Worm (Caenorhabditis elegans) whole organism, L4 larva: Measurements from ENCODE around the gene F58B4.2.

Experiments used
- F10B5.3 ChIP-seq: sonication (generic microtip); optimal IDR thresholded peaks from 2 replicates; lab custom pipeline; 2016; ENCODE audit warnings: mild to moderate bottlenecking, missing genetic modification characterization, missing compliant biosample characterization
- F26F4.8 ChIP-seq: fragments of 200-800 bp; sonication (Bioruptor generic); conservative IDR thresholded peaks from 2 replicates; pipeline ENCODE4 v1.3.6; 2022; ENCODE audit warnings: missing genetic modification characterization, missing compliant biosample characterization
- F49E8.2 ChIP-seq: sonication (generic microtip); optimal IDR thresholded peaks from 2 replicates; lab custom pipeline; 2016; ENCODE audit warnings: missing compliant biosample characterization, mild to moderate bottlenecking, missing genetic modification characterization, borderline replicate concordance
- T20F7.1 ChIP-seq: fragments of 200-800 bp; sonication (Bioruptor generic); optimal IDR thresholded peaks from 2 replicates; lab custom pipeline; 2018; ENCODE audit warnings: mild to moderate bottlenecking, missing genetic modification characterization, missing compliant biosample characterization
- T26A8.4 ChIP-seq: fragments of 200-800 bp; sonication (Bioruptor generic); IDR thresholded peaks from 2 replicates; pipeline ENCODE4 v1.3.6; 2022; ENCODE audit warnings: missing genetic modification characterization, missing compliant biosample characterization
- Y75B8A.6 ChIP-seq: fragments of 200-800 bp; sonication (Bioruptor generic); IDR thresholded peaks from 2 replicates; pipeline ENCODE4 v1.3.6; 2022; ENCODE audit warnings: missing genetic modification reagents, missing genetic modification characterization, missing compliant biosample characterization
- aha-1 ChIP-seq: fragments of 150-350 bp; peaks from one replicate; lab custom pipeline; 2014; ENCODE audit warnings: missing biosample characterization, missing genetic modification characterization
- ceh-20 ChIP-seq: fragments of 200-800 bp; sonication (Bioruptor generic); IDR thresholded peaks from 2 replicates; pipeline ENCODE4 v1.3.6; 2022; ENCODE audit warnings: missing genetic modification reagents, missing genetic modification characterization, missing compliant biosample characterization
- ceh-32 ChIP-seq: sonication (generic microtip); optimal IDR thresholded peaks from 2 replicates; lab custom pipeline; 2016; ENCODE audit warnings: mild to moderate bottlenecking, missing genetic modification characterization, missing compliant biosample characterization; ENCODE audit not compliant: poor library complexity
- ceh-44 ChIP-seq: fragments of 200-800 bp; sonication (Bioruptor generic); IDR thresholded peaks from 2 replicates; pipeline ENCODE4 v1.3.6; 2022; ENCODE audit warnings: missing genetic modification reagents, missing genetic modification characterization, missing compliant biosample characterization
- ceh-82 ChIP-seq: sonication (generic microtip); optimal IDR thresholded peaks from 2 replicates; lab custom pipeline; 2017; ENCODE audit warnings: missing biosample characterization, missing genetic modification characterization
- cey-2 ChIP-seq: sonication (generic microtip); optimal IDR thresholded peaks from 3 replicates; lab custom pipeline; 2017; ENCODE audit warnings: missing genetic modification characterization, mild to moderate bottlenecking, missing compliant biosample characterization, antibody characterized with exemption, borderline replicate concordance; ENCODE audit not compliant: insufficient read depth
- ctbp-1 ChIP-seq: fragments of 200-800 bp; sonication (Bioruptor generic); IDR thresholded peaks from 2 replicates; pipeline ENCODE4 v1.3.6; 2022; ENCODE audit warnings: missing genetic modification reagents, missing genetic modification characterization, missing compliant biosample characterization
- daf-12 ChIP-seq: fragments of 150-350 bp; optimal IDR thresholded peaks from 2 replicates; lab custom pipeline; 2014; ENCODE audit warnings: missing biosample characterization, missing genetic modification reagents, missing genetic modification characterization
- daf-16 ChIP-seq, 3 experiments: sonication (generic microtip); optimal IDR thresholded peaks; 2 replicates each; lab custom pipeline; 2016 to 2017; ENCODE audit warnings: missing genetic modification characterization in 3 of 3, missing genetic modification reagents in 3 of 3, mild to moderate bottlenecking in 2 of 3, missing compliant biosample characterization in 2 of 3, missing biosample characterization in 1 of 3, moderate library complexity in 1 of 3
- dmd-6 ChIP-seq: fragments of 200-800 bp; sonication (Bioruptor generic); IDR thresholded peaks from 2 replicates; pipeline ENCODE4 v1.3.6; 2022; ENCODE audit warnings: missing genetic modification reagents, missing genetic modification characterization, missing compliant biosample characterization
- dve-1 ChIP-seq: sonication (generic microtip); optimal IDR thresholded peaks from 2 replicates; lab custom pipeline; 2017; ENCODE audit warnings: antibody characterized with exemption, mild to moderate bottlenecking, missing genetic modification characterization, missing compliant biosample characterization; ENCODE audit not compliant: insufficient read depth
- egl-27 ChIP-seq: sonication (generic microtip); optimal IDR thresholded peaks from 3 replicates; lab custom pipeline; 2017; ENCODE audit warnings: missing biosample characterization, missing genetic modification reagents, missing genetic modification characterization
- hif-1 ChIP-seq, 2 experiments: sonication (generic microtip); optimal IDR thresholded peaks; 2 replicates each; lab custom pipeline; 2016 to 2017; ENCODE audit warnings: missing compliant biosample characterization in 2 of 2, missing genetic modification characterization in 2 of 2, missing genetic modification reagents in 2 of 2, missing genotype in 2 of 2, mild to moderate bottlenecking in 1 of 2
- hlh-11 ChIP-seq: fragments of 200-800 bp; sonication (Bioruptor generic); optimal IDR thresholded peaks from 2 replicates; lab custom pipeline; 2018; ENCODE audit warnings: mild to moderate bottlenecking, missing genetic modification characterization, missing compliant biosample characterization
- hlh-30 ChIP-seq: sonication (generic microtip); optimal IDR thresholded peaks from 2 replicates; lab custom pipeline; 2017; ENCODE audit warnings: antibody characterized with exemption, mild to moderate bottlenecking, missing genetic modification characterization, missing compliant biosample characterization; ENCODE audit not compliant: insufficient read depth
- jun-1 ChIP-seq: fragments of 150-350 bp; optimal IDR thresholded peaks from 2 replicates; lab custom pipeline; 2014; ENCODE audit warnings: missing biosample characterization, missing genetic modification reagents, missing genetic modification characterization
- lin-13 ChIP-seq: fragments of 150-350 bp; optimal IDR thresholded peaks from 2 replicates; lab custom pipeline; 2014; ENCODE audit warnings: missing biosample characterization, missing genetic modification reagents, missing genetic modification characterization
- lin-29 ChIP-seq: fragments of 200-800 bp; sonication (Bioruptor generic); IDR thresholded peaks from 2 replicates; pipeline ENCODE4 v1.3.6; 2022; ENCODE audit warnings: missing genetic modification reagents, missing genetic modification characterization, missing compliant biosample characterization
- madf-5 ChIP-seq, 2 experiments: fragments of 200-800 bp; sonication (Bioruptor generic); IDR thresholded peaks; 2 replicates each; pipeline ENCODE4 v1.3.6; 2022; ENCODE audit warnings: missing compliant biosample characterization in 2 of 2, missing genetic modification characterization in 2 of 2
- mdl-1 ChIP-seq, 2 experiments: fragments of 150-350 bp in 1 of 2; sonication (generic microtip) in 1 of 2; optimal IDR thresholded peaks; 2 replicates each; lab custom pipeline; 2014 to 2017; ENCODE audit warnings: missing biosample characterization in 2 of 2, missing genetic modification characterization in 2 of 2
- mdt-29 ChIP-seq: fragments of 200-800 bp; sonication (Bioruptor generic); IDR thresholded peaks from 2 replicates; pipeline ENCODE4 v1.3.6; 2022; ENCODE audit warnings: missing genetic modification reagents, missing genetic modification characterization, missing compliant biosample characterization
- mxl-3 ChIP-seq: fragments of 200-800 bp; sonication (Bioruptor generic); optimal IDR thresholded peaks from 2 replicates; lab custom pipeline; 2018; ENCODE audit warnings: mild to moderate bottlenecking, missing genetic modification characterization, missing compliant biosample characterization
- nhr-48 ChIP-seq: sonication (generic microtip); optimal IDR thresholded peaks from 2 replicates; lab custom pipeline; 2016; ENCODE audit warnings: mild to moderate bottlenecking, missing genetic modification characterization, missing compliant biosample characterization
- nhr-6 ChIP-seq: fragments of 150-350 bp; optimal IDR thresholded peaks from 2 replicates; lab custom pipeline; 2014; ENCODE audit warnings: missing biosample characterization, missing genetic modification characterization
- nhr-76 ChIP-seq: fragments of 150-350 bp; optimal IDR thresholded peaks from 2 replicates; lab custom pipeline; 2014; ENCODE audit warnings: missing biosample characterization, missing genetic modification characterization
- pqm-1 ChIP-seq: sonication (generic microtip); optimal IDR thresholded peaks from 2 replicates; lab custom pipeline; 2017; ENCODE audit warnings: missing biosample characterization, missing genetic modification characterization
- set-16 ChIP-seq: fragments of 200-800 bp; sonication (Bioruptor generic); IDR thresholded peaks from 2 replicates; pipeline ENCODE4 v1.3.6; 2022; ENCODE audit warnings: missing genetic modification reagents, missing genetic modification characterization, missing compliant biosample characterization
- snpc-4 ChIP-seq: fragments of 150-350 bp; optimal IDR thresholded peaks from 2 replicates; lab custom pipeline; 2014; ENCODE audit warnings: missing biosample characterization, missing genetic modification characterization
- spr-3 ChIP-seq: fragments of 200-800 bp; sonication (Bioruptor generic); optimal IDR thresholded peaks from 2 replicates; lab custom pipeline; 2018; ENCODE audit warnings: mild to moderate bottlenecking, missing genetic modification characterization, missing compliant biosample characterization
- tra-1 ChIP-seq: fragments of 200-800 bp; sonication (Bioruptor generic); IDR thresholded peaks from 2 replicates; pipeline ENCODE4 v1.3.6; 2022; ENCODE audit warnings: missing genetic modification reagents, missing genetic modification characterization, missing compliant biosample characterization
- unc-130 ChIP-seq: sonication (generic microtip); optimal IDR thresholded peaks from 2 replicates; lab custom pipeline; 2016; ENCODE audit warnings: missing genetic modification reagents, missing genetic modification characterization, missing compliant biosample characterization
- unc-39 ChIP-seq: sonication (generic microtip); optimal IDR thresholded peaks from 2 replicates; lab custom pipeline; 2017; ENCODE audit warnings: missing biosample characterization, missing genetic modification characterization
- zfp-2 ChIP-seq: sonication (generic microtip); optimal IDR thresholded peaks from 2 replicates; lab custom pipeline; 2016; ENCODE audit warnings: mild to moderate bottlenecking, missing genetic modification characterization, missing compliant biosample characterization
- zip-11 ChIP-seq: fragments of 200-800 bp; sonication (Bioruptor generic); IDR thresholded peaks from 2 replicates; pipeline ENCODE4 v1.3.6; 2022; ENCODE audit warnings: missing genetic modification characterization, missing compliant biosample characterization
- zip-2 ChIP-seq: fragments of 150-350 bp; optimal IDR thresholded peaks from 2 replicates; lab custom pipeline; 2014; ENCODE audit warnings: missing biosample characterization, missing genetic modification characterization
- ztf-7 ChIP-seq: fragments of 150-350 bp; optimal IDR thresholded peaks from 2 replicates; lab custom pipeline; 2014; ENCODE audit warnings: missing biosample characterization, missing genetic modification characterization

Gene F58B4.2

DNA sequence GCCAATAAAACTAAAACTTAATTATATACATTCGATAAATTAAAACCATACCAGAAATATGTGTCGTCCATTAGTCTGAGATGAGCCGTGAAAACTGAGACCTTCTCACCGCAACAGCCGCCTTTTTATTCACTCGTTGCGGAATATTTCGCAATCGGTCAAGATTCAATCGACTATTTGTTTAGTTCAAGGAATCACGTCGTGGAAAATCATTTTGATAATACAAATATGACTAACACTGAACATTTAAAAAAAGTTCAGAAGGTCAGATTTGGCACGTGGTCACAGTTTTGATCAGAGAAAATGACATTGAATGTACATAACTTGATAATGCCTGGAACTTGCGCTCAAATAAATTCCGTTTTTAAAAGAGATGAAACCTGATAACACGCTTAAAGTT lies 20.5 kb upstream of the F58B4.2 start, which contains the start of gene F17C11.11:
Gene F17C11.11 (minus strand): TSS at position 79 of the 400 bp plus-strand sequence.
- TF ChIP-seq mdt-29 (GFP tag; lab: Robert Waterston, UW) (no peak), ceh-82 (tag; lab: Kevin White, UChicago) (no peak), F49E8.2 (tag; lab: Kevin White, UChicago) (no peak), ceh-32 (tag; lab: Kevin White, UChicago) (no peak), T20F7.1 (no peak), lin-13 (GFP tag; lab: Kevin White, UChicago) (no peak), lin-29 (GFP tag; lab: Robert Waterston, UW) (no peak), ztf-7 (tag; lab: Kevin White, UChicago) (peak; percentile 76), spr-3 (no peak), dmd-6 (GFP tag; lab: Robert Waterston, UW) (peak; percentile 77), F26F4.8 (GFP tag; lab: Robert Waterston, UW) (no peak), hlh-30 (tag; lab: Kevin White, UChicago) (peak; percentile 75), mxl-3 (GFP tag; lab: Kevin White, UChicago) (peak; percentile 35), dve-1 (tag; lab: Kevin White, UChicago) (peak; percentile 88), egl-27 (tag; lab: Kevin White, UChicago) (no peak), snpc-4 (tag; lab: Kevin White, UChicago) (no peak), Y75B8A.6 (GFP tag; lab: Robert Waterston, UW) (no peak), ceh-20 (GFP tag; lab: Robert Waterston, UW) (no peak), cey-2 (tag; lab: Kevin White, UChicago) (peak; percentile 43), madf-5 (GFP tag; IDR thresholded peaks at IDR 0.05; lab: Robert Waterston, UW) (no peak), hlh-11 (tag; lab: Kevin White, UChicago) (peak; percentile 63), pqm-1 (no peak), mdl-1 (tag; optimal IDR thresholded peaks at IDR 0.05; lab: Kevin White, UChicago) (peak in 1 of 2 experiments; percentile 44), unc-130 (no peak), tra-1 (GFP tag; lab: Robert Waterston, UW) (0 out of 2 replicates have a peak, but pooled peaks have one; percentile 9), aha-1 (tag; lab: Kevin White, UChicago) (peak; percentile 83), hif-1 (tag; optimal IDR thresholded peaks at IDR 0.05; lab: Kevin White, UChicago) (peak in 1 of 2 experiments; percentile 6), ceh-44 (GFP tag; lab: Robert Waterston, UW) (no peak), nhr-6 (tag; lab: Kevin White, UChicago) (peak; percentile 36), zip-2 (peak; percentile 96), zfp-2 (tag; lab: Kevin White, UChicago) (no peak), daf-16 (GFP tag; optimal IDR thresholded peaks at IDR 0.05; lab: Kevin White, UChicago) (no peak), daf-16 (tag; optimal IDR thresholded peaks at IDR 0.05; lab: Kevin White, UChicago) (peak; percentile 77), unc-39 (tag; lab: Kevin White, UChicago) (no peak), set-16 (GFP tag; lab: Robert Waterston, UW) (no peak), jun-1 (tag; lab: Kevin White, UChicago) (no peak), nhr-76 (tag; lab: Kevin White, UChicago) (no peak), daf-12 (tag; lab: Kevin White, UChicago) (no peak), F10B5.3 (tag; lab: Kevin White, UChicago) (no peak), zip-11 (GFP tag; lab: Robert Waterston, UW) (no peak), T26A8.4 (no peak), nhr-48 (peak; percentile 24), ctbp-1 (GFP tag; lab: Robert Waterston, UW) (no peak)
